Fruit fly (Drosophila melanogaster) whole organism, pupa: Measurements from ENCODE around the gene jvl.

Experiments
- CG12605 ChIP-seq: fragments of 200-800 bp; sonication (Bioruptor generic); IDR thresholded peaks from 2 replicates; pipeline ENCODE4 v1.3.6; 2022; ENCODE audit warnings: missing biosample characterization, missing genetic modification characterization
- CG32121 ChIP-seq: fragments of 200-800 bp; sonication (Bioruptor generic); IDR thresholded peaks from 2 replicates; pipeline ENCODE4 v1.3.6; 2022; ENCODE audit warnings: missing biosample characterization, missing genetic modification characterization
- D1 ChIP-seq: fragments of 200-800 bp; sonication (Bioruptor generic); optimal IDR thresholded peaks from 2 replicates; lab custom pipeline; 2018; ENCODE audit warnings: missing biosample characterization, mild to moderate bottlenecking, missing genetic modification characterization, moderate library complexity
- EcR ChIP-seq: fragments of 200-800 bp; sonication (Bioruptor generic); optimal IDR thresholded peaks from 3 replicates; lab custom pipeline; 2019; ENCODE audit warnings: missing biosample characterization, missing genetic modification characterization, mild to moderate bottlenecking, moderate library complexity, missing genetic modification reagents
- Ets98B ChIP-seq: fragments of 200-800 bp; sonication (Bioruptor generic); IDR thresholded peaks from 2 replicates; pipeline ENCODE4 v1.3.6; 2022; ENCODE audit warnings: missing biosample characterization, missing genetic modification characterization
- Pif1A ChIP-seq: fragments of 200-800 bp; sonication (Bioruptor generic); optimal IDR thresholded peaks from 3 replicates; lab custom pipeline; 2016; ENCODE audit warnings: missing biosample characterization, missing genetic modification characterization
- Snoo ChIP-seq: fragments of 200-800 bp; sonication (Bioruptor generic); optimal IDR thresholded peaks from 3 replicates; lab custom pipeline; 2017; ENCODE audit warnings: missing biosample characterization, mild to moderate bottlenecking, missing genetic modification characterization, inconsistent platforms

- TF ChIP-seq CG32121 (GFP tag; lab: Robert Waterston, UW), result no peak
- no peak for TF ChIP-seq Ets98B
- no peak for TF ChIP-seq Pif1A (GFP tag; lab: Kevin White, UChicago)
- no peak for TF ChIP-seq D1 (tag; lab: Kevin White, UChicago)
- TF ChIP-seq Snoo (tag; lab: Kevin White, UChicago), result no peak
- TF ChIP-seq EcR, result no peak
- no peak for TF ChIP-seq CG12605 (GFP tag; lab: Robert Waterston, UW)
Observed at dm6 chr3R:14801407-14801806, 60.0 kb downstream of the jvl start, which contains the start of gene CG14857.
